Worm (Caenorhabditis elegans) whole organism, L3 larva: ENCODE results near the gene lron-4.

Source experiments
- R02D3.7 ChIP-seq: fragments of 150-350 bp; optimal IDR thresholded peaks from 2 replicates; lab custom pipeline; 2014; ENCODE audit warnings: missing biosample characterization, missing genetic modification characterization
- ZK546.5 ChIP-seq: sonication (generic microtip); optimal IDR thresholded peaks from 2 replicates; lab custom pipeline; 2017; ENCODE audit warnings: missing biosample characterization, missing genetic modification characterization
- aly-2 ChIP-seq: fragments of 150-350 bp; optimal IDR thresholded peaks from 2 replicates; lab custom pipeline; 2014; ENCODE audit warnings: missing biosample characterization, missing genetic modification characterization
- ama-1 ChIP-seq: fragments of 150-350 bp; optimal IDR thresholded peaks from 2 replicates; lab custom pipeline; 2018
- ceh-16 ChIP-seq: sonication (generic microtip); optimal IDR thresholded peaks from 2 replicates; lab custom pipeline; 2017; ENCODE audit warnings: missing biosample characterization, missing genetic modification characterization
- ceh-28 ChIP-seq: fragments of 150-350 bp; optimal IDR thresholded peaks from 2 replicates; lab custom pipeline; 2014; ENCODE audit warnings: missing biosample characterization, missing genetic modification reagents, missing genetic modification characterization
- ceh-82 ChIP-seq: fragments of 150-350 bp; optimal IDR thresholded peaks from 2 replicates; lab custom pipeline; 2014; ENCODE audit warnings: missing biosample characterization, missing genetic modification characterization
- ceh-9 ChIP-seq: sonication (generic microtip); optimal IDR thresholded peaks from 2 replicates; lab custom pipeline; 2018; ENCODE audit warnings: missing biosample characterization, missing genetic modification characterization
- daf-12 ChIP-seq: fragments of 150-350 bp; optimal IDR thresholded peaks from 2 replicates; lab custom pipeline; 2014; ENCODE audit warnings: missing biosample characterization, missing genetic modification reagents, missing genetic modification characterization
- egl-27 ChIP-seq: sonication (generic microtip); optimal IDR thresholded peaks from 4 replicates; lab custom pipeline; 2017; ENCODE audit warnings: missing biosample characterization, missing genetic modification reagents, missing genetic modification characterization
- egl-5 ChIP-seq: fragments of 150-350 bp; optimal IDR thresholded peaks from 2 replicates; lab custom pipeline; 2017; ENCODE audit warnings: missing biosample characterization, missing genetic modification reagents, missing genetic modification characterization, inconsistent platforms
- elt-1 ChIP-seq: fragments of 150-350 bp; optimal IDR thresholded peaks from 2 replicates; lab custom pipeline; 2014; ENCODE audit warnings: missing biosample characterization, missing genetic modification characterization
- elt-2 ChIP-seq: sonication (generic microtip); optimal IDR thresholded peaks from 2 replicates; lab custom pipeline; 2016; ENCODE audit warnings: missing genetic modification reagents, mild to moderate bottlenecking, missing genetic modification characterization, missing compliant biosample characterization
- elt-3 ChIP-seq, 3 experiments: fragments of 150-350 bp in 1 of 3; sonication (generic microtip) in 2 of 3; optimal IDR thresholded peaks; 2 replicates in 2 of 3; 4 replicates in 1 of 3; lab custom pipeline; 2014 to 2017; ENCODE audit warnings: missing biosample characterization in 3 of 3, missing genetic modification characterization in 3 of 3
- eor-1 ChIP-seq, 2 experiments: fragments of 150-350 bp; optimal IDR thresholded peaks; 2 replicates each; lab custom pipeline; 2014 to 2018; ENCODE audit warnings: missing biosample characterization in 2 of 2, missing genetic modification characterization in 2 of 2
- fkh-10 ChIP-seq: sonication (generic microtip); optimal IDR thresholded peaks from 2 replicates; lab custom pipeline; 2017; ENCODE audit warnings: missing biosample characterization, missing genetic modification reagents, missing genetic modification characterization
- fkh-2 ChIP-seq: fragments of 150-350 bp; optimal IDR thresholded peaks from 2 replicates; lab custom pipeline; 2014; ENCODE audit warnings: missing biosample characterization, missing genetic modification reagents, missing genetic modification characterization
- fos-1 ChIP-seq: fragments of 150-350 bp; optimal IDR thresholded peaks from 2 replicates; lab custom pipeline; 2014; ENCODE audit warnings: missing biosample characterization, missing genetic modification characterization
- hmg-11 ChIP-seq: sonication (generic microtip); optimal IDR thresholded peaks from 2 replicates; lab custom pipeline; 2016; ENCODE audit warnings: missing genetic modification characterization, missing compliant biosample characterization
- jun-1 ChIP-seq: fragments of 150-350 bp; optimal IDR thresholded peaks from 2 replicates; lab custom pipeline; 2014; ENCODE audit warnings: missing biosample characterization, missing genetic modification reagents, missing genetic modification characterization
- lin-15B ChIP-seq: fragments of 150-350 bp; optimal IDR thresholded peaks from 2 replicates; lab custom pipeline; 2014; ENCODE audit warnings: missing biosample characterization, missing genetic modification characterization
- lin-39 ChIP-seq: fragments of 150-350 bp; optimal IDR thresholded peaks from 2 replicates; lab custom pipeline; 2018; ENCODE audit warnings: missing biosample characterization, missing genetic modification reagents, missing genetic modification characterization
- lsy-12 ChIP-seq: sonication (generic microtip); optimal IDR thresholded peaks from 2 replicates; lab custom pipeline; 2016; ENCODE audit warnings: mild to moderate bottlenecking, missing genetic modification characterization, missing compliant biosample characterization
- mdl-1 ChIP-seq: fragments of 150-350 bp; optimal IDR thresholded peaks from 2 replicates; lab custom pipeline; 2014; ENCODE audit warnings: missing biosample characterization, missing genetic modification characterization
- mml-1 ChIP-seq: fragments of 150-350 bp; sonication (generic microtip); optimal IDR thresholded peaks from 3 replicates; lab custom pipeline; 2014; ENCODE audit warnings: missing biosample characterization, missing genetic modification characterization
- nfya-1 ChIP-seq: sonication (generic microtip); optimal IDR thresholded peaks from 2 replicates; lab custom pipeline; 2017; ENCODE audit warnings: missing genetic modification characterization, mild to moderate bottlenecking, missing compliant biosample characterization, antibody characterized with exemption, moderate library complexity; ENCODE audit not compliant: insufficient read depth
- nhr-11 ChIP-seq: fragments of 150-350 bp; optimal IDR thresholded peaks from 2 replicates; lab custom pipeline; 2014; ENCODE audit warnings: missing biosample characterization, missing genetic modification characterization
- nhr-12 ChIP-seq: fragments of 150-350 bp; optimal IDR thresholded peaks from 2 replicates; lab custom pipeline; 2014; ENCODE audit warnings: missing biosample characterization, missing genetic modification characterization
- nhr-23 ChIP-seq: fragments of 150-350 bp; optimal IDR thresholded peaks from 2 replicates; lab custom pipeline; 2014; ENCODE audit warnings: missing biosample characterization, missing genetic modification reagents, missing genetic modification characterization
- nhr-237 ChIP-seq: fragments of 150-350 bp; optimal IDR thresholded peaks from 2 replicates; lab custom pipeline; 2014; ENCODE audit warnings: missing biosample characterization, missing genetic modification characterization
- nhr-25 ChIP-seq: sonication (generic microtip); optimal IDR thresholded peaks from 2 replicates; lab custom pipeline; 2017; ENCODE audit warnings: missing biosample characterization, missing genetic modification characterization
- nhr-28 ChIP-seq: fragments of 150-350 bp; optimal IDR thresholded peaks from 2 replicates; lab custom pipeline; 2014; ENCODE audit warnings: missing biosample characterization, missing genetic modification characterization
- nhr-43 ChIP-seq: sonication (generic microtip); optimal IDR thresholded peaks from 2 replicates; lab custom pipeline; 2016; ENCODE audit warnings: mild to moderate bottlenecking, missing genetic modification characterization, missing compliant biosample characterization; ENCODE audit not compliant: poor library complexity, severe bottlenecking
- nhr-67 ChIP-seq: fragments of 150-350 bp; optimal IDR thresholded peaks from 2 replicates; lab custom pipeline; 2014; ENCODE audit warnings: missing biosample characterization, missing genetic modification characterization
- nhr-76 ChIP-seq: fragments of 150-350 bp; sonication (generic microtip); optimal IDR thresholded peaks from 5 replicates; lab custom pipeline; 2014; ENCODE audit warnings: missing biosample characterization, missing genetic modification characterization
- nhr-77 ChIP-seq: fragments of 150-350 bp; optimal IDR thresholded peaks from 2 replicates; lab custom pipeline; 2014; ENCODE audit warnings: missing biosample characterization, missing genetic modification characterization
- pha-4 ChIP-seq: fragments of 150-350 bp; optimal IDR thresholded peaks from 2 replicates; lab custom pipeline; 2014; ENCODE audit warnings: missing biosample characterization, missing genetic modification reagents, missing genetic modification characterization
- pqm-1 ChIP-seq: fragments of 150-350 bp; optimal IDR thresholded peaks from 2 replicates; lab custom pipeline; 2017; ENCODE audit warnings: missing biosample characterization, missing genetic modification characterization, inconsistent platforms
- sea-2 ChIP-seq: fragments of 150-350 bp; sonication (generic microtip); optimal IDR thresholded peaks from 4 replicates; lab custom pipeline; 2014; ENCODE audit warnings: missing biosample characterization, missing genetic modification reagents, missing genetic modification characterization
- skn-1 ChIP-seq: fragments of 150-350 bp; optimal IDR thresholded peaks from 2 replicates; lab custom pipeline; 2014; ENCODE audit warnings: missing biosample characterization, missing genetic modification characterization
- snpc-4 ChIP-seq: fragments of 150-350 bp; optimal IDR thresholded peaks from 2 replicates; lab custom pipeline; 2014; ENCODE audit warnings: missing biosample characterization, missing genetic modification characterization
- tbx-2 ChIP-seq: sonication (generic microtip); optimal IDR thresholded peaks from 2 replicates; lab custom pipeline; 2016; ENCODE audit warnings: mild to moderate bottlenecking, missing genetic modification characterization, missing compliant biosample characterization
- unc-39 ChIP-seq: sonication (generic microtip); optimal IDR thresholded peaks from 4 replicates; lab custom pipeline; 2017; ENCODE audit warnings: missing biosample characterization, missing genetic modification characterization
- unc-62 ChIP-seq: fragments of 150-350 bp; sonication (generic microtip); optimal IDR thresholded peaks from 4 replicates; lab custom pipeline; 2014; ENCODE audit warnings: missing biosample characterization, missing genetic modification reagents, missing genetic modification characterization
- zag-1 ChIP-seq: fragments of 150-350 bp; optimal IDR thresholded peaks from 2 replicates; lab custom pipeline; 2014; ENCODE audit warnings: missing biosample characterization, missing genetic modification characterization
- ztf-11 ChIP-seq: fragments of 150-350 bp; optimal IDR thresholded peaks from 2 replicates; lab custom pipeline; 2014; ENCODE audit warnings: missing biosample characterization, missing genetic modification characterization
- ztf-4 ChIP-seq: fragments of 150-350 bp; optimal IDR thresholded peaks from 2 replicates; lab custom pipeline; 2014; ENCODE audit warnings: missing biosample characterization, missing genetic modification characterization

The lron-4 gene

ce11 chrII:8117426-8117825, 5.5 kb upstream of the lron-4 start:
- TF ChIP-seq nfya-1 (tag; lab: Kevin White, UChicago): peak; percentile 74
- no peak for TF ChIP-seq snpc-4 (tag; lab: Kevin White, UChicago)

- no peak for TF ChIP-seq ceh-82 (tag; lab: Kevin White, UChicago)
- TF ChIP-seq nfya-1 (tag; lab: Kevin White, UChicago): no peak
- no peak for TF ChIP-seq fkh-10
- no peak for TF ChIP-seq skn-1 (tag; lab: Kevin White, UChicago)
- TF ChIP-seq ceh-28: no peak
- TF ChIP-seq pha-4: no peak
- no peak for TF ChIP-seq R02D3.7 (tag; lab: Kevin White, UChicago)
- no peak for TF ChIP-seq fkh-2 (tag; lab: Kevin White, UChicago)
- TF ChIP-seq nhr-76 (tag; lab: Kevin White, UChicago): no peak
- no peak for TF ChIP-seq ama-1 (lab: Kevin White, UChicago)
These were observed 4.2 kb upstream of the lron-4 start, which contains the start of gene unc-105 for ce11 chrII:8116159-8116558. Gene unc-105 (plus strand): TSS chrII:8116459.

- TF ChIP-seq pha-4 (no peak), unc-39 (no peak), lin-15B (tag; lab: Kevin White, UChicago) (no peak), ama-1 (lab: Kevin White, UChicago) (peak; percentile 6), tbx-2 (tag; lab: Kevin White, UChicago) (peak; percentile 61), eor-1 (tag; optimal IDR thresholded peaks at IDR 0.05; lab: Kevin White, UChicago) (no peak), snpc-4 (tag; lab: Kevin White, UChicago) (no peak), zag-1 (tag; lab: Kevin White, UChicago) (no peak), lsy-12 (tag; lab: Kevin White, UChicago) (peak; percentile 76), ceh-82 (tag; lab: Kevin White, UChicago) (no peak), aly-2 (tag; lab: Kevin White, UChicago) (no peak), nhr-67 (tag; lab: Kevin White, UChicago) (no peak), lin-39 (tag; lab: Kevin White, UChicago) (peak; percentile 55), pqm-1 (no peak), elt-1 (tag; lab: Kevin White, UChicago) (no peak), R02D3.7 (tag; lab: Kevin White, UChicago) (peak; percentile 21), fos-1 (tag; lab: Kevin White, UChicago) (no peak), nhr-25 (tag; lab: Kevin White, UChicago) (peak; percentile 75), nhr-12 (tag; lab: Kevin White, UChicago) (no peak), fkh-2 (tag; lab: Kevin White, UChicago) (no peak), ceh-16 (tag; lab: Kevin White, UChicago) (peak; percentile 22), skn-1 (tag; lab: Kevin White, UChicago) (peak; percentile 47), mdl-1 (tag; lab: Kevin White, UChicago) (no peak), mml-1 (tag; lab: Kevin White, UChicago) (no peak), ztf-11 (tag; lab: Kevin White, UChicago) (no peak), ZK546.5 (tag; lab: Kevin White, UChicago) (no peak), nhr-23 (tag; lab: Kevin White, UChicago) (no peak), egl-27 (tag; lab: Kevin White, UChicago) (no peak), jun-1 (tag; lab: Kevin White, UChicago) (no peak), nhr-76 (tag; lab: Kevin White, UChicago) (no peak), ceh-28 (no peak), nfya-1 (tag; lab: Kevin White, UChicago) (peak; percentile 52), nhr-11 (tag; lab: Kevin White, UChicago) (no peak), hmg-11 (tag; lab: Kevin White, UChicago) (no peak), elt-3 (tag; optimal IDR thresholded peaks at IDR 0.05; lab: Kevin White, UChicago) (peak in 1 of 3 experiments; percentile 79), fkh-10 (no peak), nhr-237 (no peak), ztf-4 (tag; lab: Kevin White, UChicago) (no peak), ceh-9 (tag; lab: Kevin White, UChicago) (no peak), egl-5 (tag; lab: Kevin White, UChicago) (peak; percentile 0), daf-12 (tag; lab: Kevin White, UChicago) (no peak), elt-2 (tag; lab: Kevin White, UChicago) (peak; percentile 60), unc-62 (GFP tag; lab: Kevin White, UChicago) (no peak), nhr-77 (peak; percentile 83), nhr-28 (tag; lab: Kevin White, UChicago) (no peak), sea-2 (GFP tag; lab: Kevin White, UChicago) (no peak), nhr-43 (tag; lab: Kevin White, UChicago) (peak; percentile 83)
These were observed 4.9 kb downstream of the lron-4 start, which contains the start of the genes chst-1 and C41C4.9 for ce11 chrII:8106921-8107695. Gene chst-1 (minus strand): TSS chrII:8106971. Gene C41C4.9 (plus strand): TSS chrII:8107645.
